Fruit fly (Drosophila melanogaster) ovary, adult (tissue): Measurements from ENCODE around the gene Art3.

ENCODE experiments used
- CG17801 ChIP-seq: fragments of 200-800 bp; optimal IDR thresholded peaks from 2 replicates; lab custom pipeline; 2019; ENCODE audit warnings: missing biosample characterization, mild to moderate bottlenecking, missing genetic modification characterization, moderate library complexity; ENCODE audit not compliant: partially characterized antibody

The Art3 gene

dm6 chr3R:15242186-15243045, 13.2 kb upstream of the Art3 start, which contains the start of the genes tefu and Hsc70-4:
Gene tefu, minus strand, starts transcription at chr3R:15242236.
Gene Hsc70-4, plus strand, starts transcription at chr3R:15242687.
- TF ChIP-seq CG17801 (GFP tag; lab: Kevin White, UChicago) = peak; percentile 50

- no peak for TF ChIP-seq CG17801 (GFP tag; lab: Kevin White, UChicago)
Measured at dm6 chr3R:15231635-15232138, 2.5 kb upstream of the Art3 start.

- no peak for TF ChIP-seq CG17801 (GFP tag; lab: Kevin White, UChicago)
Measured at dm6 chr3R:15230285-15230684, 1.1 kb upstream of the Art3 start, which contains the start of gene CG34316. Gene CG34316, plus strand, starts transcription at chr3R:15230585.

- TF ChIP-seq CG17801 (GFP tag; lab: Kevin White, UChicago) = peak; percentile 40
Measured at dm6 chr3R:15225279-15225730, 3.9 kb downstream of the Art3 start, which contains the start of the genes CG31344 and Caf1-55. Gene CG31344, minus strand, starts transcription at chr3R:15225329. Gene Caf1-55, plus strand, starts transcription at chr3R:15225576.

- TF ChIP-seq CG17801 (GFP tag; lab: Kevin White, UChicago) = no peak
Measured at dm6 chr3R:15222973-15223372, 6.2 kb downstream of the Art3 start, which contains the start of gene Polr2G. Gene Polr2G, minus strand, starts transcription at chr3R:15223180.

dm6 chr3R:15218824-15219576, 10.2 kb downstream of the Art3 start, which contains the start of the genes SIDL and CG12241:
Gene SIDL, minus strand, starts transcription at chr3R:15218874.
Gene CG12241, plus strand, starts transcription at chr3R:15219256.
- peak; percentile 76 for TF ChIP-seq CG17801 (GFP tag; lab: Kevin White, UChicago)

- TF ChIP-seq CG17801 (GFP tag; lab: Kevin White, UChicago) = peak; percentile 70
Measured at dm6 chr3R:15213362-15213989, 15.7 kb downstream of the Art3 start, which contains the start of the genes CG6654 and CG4210. Gene CG6654, minus strand, starts transcription at chr3R:15213658. Gene CG4210, plus strand, starts transcription at chr3R:15213974.

- TF ChIP-seq CG17801 (GFP tag; lab: Kevin White, UChicago) = peak; percentile 12
Measured at dm6 chr3R:15208712-15209499, 20.3 kb downstream of the Art3 start, which contains the start of the genes Spn88Eb and Mau2. Gene Spn88Eb, minus strand, starts transcription at chr3R:15208762. Gene Mau2, plus strand, starts transcription at chr3R:15209204.

dm6 chr3R:15206273-15206672, 22.9 kb downstream of the Art3 start, which contains the start of gene Spn88Ea:
Gene Spn88Ea, minus strand, starts transcription at chr3R:15206447.
- peak; percentile 1 for TF ChIP-seq CG17801 (GFP tag; lab: Kevin White, UChicago)

dm6 chr3R:15205223-15205622, 24.0 kb downstream of the Art3 start:
- TF ChIP-seq CG17801 (GFP tag; lab: Kevin White, UChicago) = no peak

dm6 chr3R:15198052-15198793, 31.0 kb downstream of the Art3 start:
- TF ChIP-seq CG17801 (GFP tag; lab: Kevin White, UChicago) = peak; percentile 13

- TF ChIP-seq CG17801 (GFP tag; lab: Kevin White, UChicago) = no peak
Measured at dm6 chr3R:15197373-15197772, 31.8 kb downstream of the Art3 start.
